Fruit fly (Drosophila melanogaster): Measurements from ENCODE around the gene CG2201.
A peak's percentile ranks its signal among the peaks of the same experiment; 100 is the strongest.

Gene CG2201

dm6 chr2L:21623685-21624471 lies at the start of gene CG2201:
TSS of gene CG2201 (minus strand) at chr2L:21624080.
- TF ChIP-seq CG17801 (GFP tag; optimal IDR thresholded peaks at IDR 0.05; ENCODE audit: partially characterized antibody) = no peak

dm6 chr2L:21658529-21659009 lies 34.7 kb upstream of the CG2201 start, which contains the start of gene Cul2:
TSS of gene Cul2 (plus strand) at chr2L:21658735.
- TF ChIP-seq CG17801 (GFP tag; optimal IDR thresholded peaks at IDR 0.05; ENCODE audit: partially characterized antibody) = no peak

dm6 chr2L:21657426-21657825 lies 33.5 kb upstream of the CG2201 start:
- TF ChIP-seq CG17801 (GFP tag; optimal IDR thresholded peaks at IDR 0.05; ENCODE audit: partially characterized antibody) = peak; percentile 23

- no peak for TF ChIP-seq CG17801 (GFP tag; optimal IDR thresholded peaks at IDR 0.05; ENCODE audit: partially characterized antibody)
Measured at dm6 chr2L:21648769-21649168, 24.9 kb upstream of the CG2201 start.

dm6 chr2L:21632909-21633308 lies 9.0 kb upstream of the CG2201 start:
- no peak for TF ChIP-seq CG17801 (GFP tag; optimal IDR thresholded peaks at IDR 0.05; ENCODE audit: partially characterized antibody)

- TF ChIP-seq CG17801 (GFP tag; optimal IDR thresholded peaks at IDR 0.05; ENCODE audit: partially characterized antibody) = no peak
Measured at dm6 chr2L:21632032-21632587, 8.2 kb upstream of the CG2201 start, which contains the start of gene Ac3. TSS of gene Ac3 (plus strand) at chr2L:21632587.

- no peak for TF ChIP-seq CG17801 (GFP tag; optimal IDR thresholded peaks at IDR 0.05; ENCODE audit: partially characterized antibody)
Measured at dm6 chr2L:21630563-21630817, 6.6 kb upstream of the CG2201 start.

- peak; percentile 58 for TF ChIP-seq CG17801 (GFP tag; optimal IDR thresholded peaks at IDR 0.05; ENCODE audit: partially characterized antibody)
Measured at dm6 chr2L:21629814-21630562, 6.1 kb upstream of the CG2201 start, which contains the start of gene Df31. TSS of gene Df31 (minus strand) at chr2L:21629932.

- no peak for TF ChIP-seq CG17801 (GFP tag; optimal IDR thresholded peaks at IDR 0.05; ENCODE audit: partially characterized antibody)
Measured at dm6 chr2L:21629149-21629813, 5.4 kb upstream of the CG2201 start.

dm6 chr2L:21628533-21628932 lies 4.7 kb upstream of the CG2201 start:
- no peak for TF ChIP-seq CG17801 (GFP tag; optimal IDR thresholded peaks at IDR 0.05; ENCODE audit: partially characterized antibody)

- TF ChIP-seq CG17801 (GFP tag; optimal IDR thresholded peaks at IDR 0.05; ENCODE audit: partially characterized antibody) = no peak
Measured at dm6 chr2L:21627957-21628356, 4.1 kb upstream of the CG2201 start.

dm6 chr2L:21624472-21624787 lies 550 bp upstream of the CG2201 start:
- no peak for TF ChIP-seq CG17801 (GFP tag; optimal IDR thresholded peaks at IDR 0.05; ENCODE audit: partially characterized antibody)

- TF ChIP-seq CG17801 (GFP tag; optimal IDR thresholded peaks at IDR 0.05; ENCODE audit: partially characterized antibody) = no peak
Measured at dm6 chr2L:21622709-21623684, 883 bp downstream of the CG2201 start.

- no peak for TF ChIP-seq CG17801 (GFP tag; optimal IDR thresholded peaks at IDR 0.05; ENCODE audit: partially characterized antibody)
Measured at dm6 chr2L:21622062-21622589, 1.8 kb downstream of the CG2201 start.
